Fruit fly (Drosophila melanogaster): Measurements from ENCODE around the gene Sh3beta.

The Sh3beta gene

DNA sequence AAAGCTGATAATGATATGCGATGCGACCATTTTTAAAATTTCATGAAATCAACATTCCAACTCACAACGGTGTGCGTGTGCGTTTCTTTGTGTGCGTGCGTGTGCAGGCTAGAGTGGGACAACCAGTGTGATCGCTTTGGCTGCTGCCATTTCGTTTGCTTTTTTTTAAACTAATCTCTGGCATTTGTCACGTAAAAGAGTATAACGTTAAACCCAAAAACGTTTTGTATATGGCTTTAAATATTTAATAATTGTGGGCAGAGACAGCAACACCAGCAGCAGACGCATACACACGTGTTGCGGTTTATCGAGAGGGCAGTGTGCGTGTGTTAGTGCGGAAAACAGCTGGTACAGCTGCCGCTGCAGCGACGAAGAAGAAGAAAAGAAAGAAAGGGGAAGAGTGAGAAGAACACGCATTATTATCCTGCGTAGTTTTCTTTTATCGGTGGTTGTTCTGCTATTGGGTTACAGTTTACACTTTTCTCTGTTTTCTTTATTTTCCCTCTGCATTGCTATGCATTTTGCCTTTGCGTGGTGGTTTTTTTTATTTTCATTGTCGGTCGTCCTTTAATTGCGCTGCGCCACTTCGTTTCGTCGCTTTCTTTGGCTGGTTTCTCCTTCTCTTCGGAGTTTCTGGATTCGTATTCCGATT, 1.3 kb upstream of the Sh3beta start (continued):
- TF ChIP-seq CG3281 (GFP tag; optimal IDR thresholded peaks at IDR 0.05) (no peak), CG11723 (GFP tag; optimal IDR thresholded peaks at IDR 0.05) (no peak), Camta (GFP tag; optimal IDR thresholded peaks at IDR 0.05) (no peak), Dip3 (GFP tag; optimal IDR thresholded peaks at IDR 0.05) (no peak), CG13296 (GFP tag; optimal IDR thresholded peaks at IDR 0.05) (no peak), CG4282 (GFP tag; optimal IDR thresholded peaks at IDR 0.05) (no peak), tna (GFP tag; IDR thresholded peaks at IDR 0.05; ENCODE audit: partially characterized antibody) (no peak; the same call in 1 of the 2 replicates), CG3726 (GFP tag; IDR thresholded peaks at IDR 0.05) (no peak), ssp (GFP tag; IDR thresholded peaks at IDR 0.05) (no peak), CG9932 (GFP tag; IDR thresholded peaks at IDR 0.05) (no peak), sug (tag; optimal IDR thresholded peaks at IDR 0.05) (peak; percentile 1), wor (GFP tag; IDR thresholded peaks at IDR 0.05) (no peak), CG7839 (tag; optimal IDR thresholded peaks at IDR 0.05) (no peak), luna (GFP tag; optimal IDR thresholded peaks at IDR 0.05) (no peak), Xbp1 (GFP tag; optimal IDR thresholded peaks at IDR 0.05) (no peak), H2.0 (GFP tag; IDR thresholded peaks at IDR 0.05) (no peak), ttk (GFP tag; IDR thresholded peaks at IDR 0.05) (no peak), repo (GFP tag; optimal IDR thresholded peaks at IDR 0.05) (no peak), B-H2 (GFP tag; optimal IDR thresholded peaks at IDR 0.05) (no peak), Hsf (GFP tag; optimal IDR thresholded peaks at IDR 0.05) (no peak), Chrac-16 (GFP tag; optimal IDR thresholded peaks at IDR 0.05) (no peak), btn (GFP tag; optimal IDR thresholded peaks at IDR 0.05) (no peak), dysf (GFP tag; IDR thresholded peaks at IDR 0.05) (no peak), Eip74EF (GFP tag; optimal IDR thresholded peaks at IDR 0.05) (no peak), CG34422 (GFP tag; IDR thresholded peaks at IDR 0.05) (peak; percentile 50; the same call in 1 of the 3 replicates), Tbp (GFP tag; optimal IDR thresholded peaks at IDR 0.05) (no peak), CG13123 (GFP tag; optimal IDR thresholded peaks at IDR 0.05) (no peak), Dref (GFP tag; IDR thresholded peaks at IDR 0.05) (no peak), exex (tag; optimal IDR thresholded peaks at IDR 0.05) (peak; percentile 5), pfk (GFP tag; optimal IDR thresholded peaks at IDR 0.05) (peak; percentile 21), CG2678 (tag; optimal IDR thresholded peaks at IDR 0.05) (no peak), CG15601 (tag; optimal IDR thresholded peaks at IDR 0.05) (no peak), Sin3A (optimal IDR thresholded peaks at IDR 0.05) (peak; percentile 9), CG1529 (GFP tag; optimal IDR thresholded peaks at IDR 0.05) (no peak), Mes4 (GFP tag; optimal IDR thresholded peaks at IDR 0.05) (no peak), CG12104 (GFP tag; optimal IDR thresholded peaks at IDR 0.05) (no peak), lov (optimal IDR thresholded peaks at IDR 0.05) (no peak), lov (GFP tag; IDR thresholded peaks at IDR 0.05) (no peak), gsb (GFP tag; IDR thresholded peaks at IDR 0.05) (no peak), Ets97D (GFP tag; optimal IDR thresholded peaks at IDR 0.05) (no peak), CG12155 (GFP tag; optimal IDR thresholded peaks at IDR 0.05) (no peak), Dek (tag; optimal IDR thresholded peaks at IDR 0.05) (no peak), prd (optimal IDR thresholded peaks at IDR 0.05) (no peak), prd (GFP tag; IDR thresholded peaks at IDR 0.05) (no peak), Xrp1 (GFP tag; IDR thresholded peaks at IDR 0.05) (no peak), Meics (GFP tag; optimal IDR thresholded peaks at IDR 0.05) (no peak), Ada2b (GFP tag; IDR thresholded peaks at IDR 0.05) (no peak), CoRest (tag; optimal IDR thresholded peaks at IDR 0.05) (no peak), mam (GFP tag; optimal IDR thresholded peaks at IDR 0.05) (no peak), NC2β (GFP tag; optimal IDR thresholded peaks at IDR 0.05) (no peak), bbx (GFP tag; IDR thresholded peaks at IDR 0.05; ENCODE audit: partially characterized antibody) (no peak; the same call in 1 of the 2 replicates), NC2α (GFP tag; optimal IDR thresholded peaks at IDR 0.05) (no peak), CG14441 (GFP tag; IDR thresholded peaks at IDR 0.05) (no peak)
